Worm (Caenorhabditis elegans): ENCODE measurements around the gene wrt-2.

ce11 chrX:3101562-3101961, 7.4 kb upstream of the wrt-2 start:
- TF ChIP-seq ztf-23 (GFP tag; IDR thresholded peaks at IDR 0.05), result no peak
- TF ChIP-seq T22C8.4 (GFP tag; IDR thresholded peaks at IDR 0.05), result no peak
- no peak for TF ChIP-seq klf-2 (GFP tag; conservative IDR thresholded peaks at IDR 0.05)
- TF ChIP-seq ref-1 (GFP tag; conservative IDR thresholded peaks at IDR 0.05), result no peak
- no peak for TF ChIP-seq med-1 (GFP tag; optimal IDR thresholded peaks at IDR 0.05; ENCODE audit: insufficient read depth)
- TF ChIP-seq flt-1 (GFP tag; IDR thresholded peaks at IDR 0.05), result no peak
- TF ChIP-seq tab-1 (GFP tag; IDR thresholded peaks at IDR 0.05), result no peak
- TF ChIP-seq ztf-29 (GFP tag; IDR thresholded peaks at IDR 0.05), result no peak
